Worm (Caenorhabditis elegans) whole organism, midembryonic: Measurements from ENCODE around the gene Y69A2AR.50.

Source experiments
- cog-1 ChIP-seq: sonication (generic microtip); optimal IDR thresholded peaks from 2 replicates; lab custom pipeline; 2016; ENCODE audit warnings: missing genetic modification characterization, missing compliant biosample characterization
- flt-1 ChIP-seq: fragments of 200-800 bp; sonication (Bioruptor generic); IDR thresholded peaks from 2 replicates; pipeline ENCODE4 v1.3.6; 2022; ENCODE audit warnings: missing genetic modification characterization, missing compliant biosample characterization
- klf-2 ChIP-seq: fragments of 200-800 bp; sonication (Bioruptor generic); conservative IDR thresholded peaks from 2 replicates; pipeline ENCODE4 v1.3.6; 2022; ENCODE audit warnings: missing genetic modification reagents, missing genetic modification characterization, missing compliant biosample characterization
- med-1 ChIP-seq: sonication (generic microtip); optimal IDR thresholded peaks from 2 replicates; lab custom pipeline; 2017; ENCODE audit warnings: missing genetic modification characterization, mild to moderate bottlenecking, missing compliant biosample characterization, antibody characterized with exemption, missing genetic modification reagents; ENCODE audit not compliant: insufficient read depth
- ref-1 ChIP-seq: fragments of 200-800 bp; sonication (Bioruptor generic); conservative IDR thresholded peaks from 2 replicates; pipeline ENCODE4 v1.3.6; 2022; ENCODE audit warnings: missing genetic modification reagents, missing genetic modification characterization, missing compliant biosample characterization
- tab-1 ChIP-seq: fragments of 200-800 bp; sonication (Bioruptor generic); IDR thresholded peaks from 2 replicates; pipeline ENCODE4 v1.3.6; 2022; ENCODE audit warnings: missing genetic modification characterization, missing compliant biosample characterization
- ztf-23 ChIP-seq: fragments of 200-800 bp; sonication (Bioruptor generic); IDR thresholded peaks from 2 replicates; pipeline ENCODE4 v1.3.6; 2022; ENCODE audit warnings: missing genetic modification reagents, missing genetic modification characterization, missing compliant biosample characterization
- ztf-29 ChIP-seq: fragments of 200-800 bp; sonication (Bioruptor generic); IDR thresholded peaks from 2 replicates; pipeline ENCODE4 v1.3.6; 2022; ENCODE audit warnings: missing genetic modification reagents, missing genetic modification characterization, missing compliant biosample characterization

DNA sequence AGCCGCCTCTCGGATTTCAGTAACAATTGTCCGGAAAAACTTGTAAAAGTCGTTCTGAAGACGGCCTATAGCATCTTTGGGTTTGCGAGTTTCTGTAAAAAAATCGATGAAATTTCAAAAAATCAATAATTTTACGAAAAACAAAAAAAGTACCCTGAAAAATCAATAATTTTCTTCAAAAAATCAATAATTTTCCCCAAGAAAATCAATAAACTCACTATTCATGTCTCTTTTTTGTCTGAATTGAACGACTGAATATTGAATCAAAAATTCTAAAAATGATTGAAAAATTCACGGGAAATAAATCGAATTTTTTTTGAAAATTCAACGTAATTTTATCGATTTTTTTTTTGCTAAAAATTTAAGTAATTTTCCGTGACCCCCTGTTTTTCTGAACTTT lies 10.8 kb upstream of the Y69A2AR.50 start, which contains the start of gene Y69A2AR.23:
- TF ChIP-seq flt-1 (no peak), cog-1 (no peak), ref-1 (GFP tag; lab: Robert Waterston, UW) (no peak), med-1 (GFP tag; lab: Kevin White, UChicago) (no peak), klf-2 (no peak), ztf-29 (no peak), tab-1 (GFP tag; lab: Robert Waterston, UW) (no peak), ztf-23 (GFP tag; lab: Robert Waterston, UW) (no peak)
